Fruit fly (Drosophila melanogaster): ENCODE data around the gene veli.

veli gene

dm6 chr3R:25064907-25065841 lies at the start of gene veli, which contains the start of gene PQBP1:
Gene veli, minus strand, starts transcription at chr3R:25065591.
Gene PQBP1, plus strand, starts transcription at chr3R:25065791.
- TF ChIP-seq noc (tag; optimal IDR thresholded peaks at IDR 0.05) = no peak

- no peak for TF ChIP-seq noc (tag; optimal IDR thresholded peaks at IDR 0.05)
Measured at dm6 chr3R:25112466-25112939, 47.1 kb upstream of the veli start, which contains the start of gene Nepl16. Gene Nepl16, minus strand, starts transcription at chr3R:25112516.

- no peak for TF ChIP-seq noc (tag; optimal IDR thresholded peaks at IDR 0.05)
Measured at dm6 chr3R:25108932-25109331, 43.5 kb upstream of the veli start, which contains the start of gene CG34027. Gene CG34027, minus strand, starts transcription at chr3R:25109032.

dm6 chr3R:25102253-25102652 lies 36.9 kb upstream of the veli start, which contains the start of gene CG45095:
Gene CG45095, plus strand, starts transcription at chr3R:25102553.
- no peak for TF ChIP-seq noc (tag; optimal IDR thresholded peaks at IDR 0.05)

dm6 chr3R:25097486-25097885 lies 32.1 kb upstream of the veli start, which contains the start of the genes CG33095 and CG33096:
Gene CG33095, plus strand, starts transcription at chr3R:25097672.
Gene CG33096, plus strand, starts transcription at chr3R:25097672.
- no peak for TF ChIP-seq noc (tag; optimal IDR thresholded peaks at IDR 0.05)

- TF ChIP-seq noc (tag; optimal IDR thresholded peaks at IDR 0.05) = no peak
Measured at dm6 chr3R:25094639-25095038, 29.2 kb upstream of the veli start, which contains the start of gene fd96Cb. Gene fd96Cb, plus strand, starts transcription at chr3R:25095012.

dm6 chr3R:25082348-25082747 lies 17.0 kb upstream of the veli start, which contains the start of gene fd96Ca:
Gene fd96Ca, plus strand, starts transcription at chr3R:25082684.
- TF ChIP-seq noc (tag; optimal IDR thresholded peaks at IDR 0.05) = no peak

- TF ChIP-seq noc (tag; optimal IDR thresholded peaks at IDR 0.05) = no peak
Measured at dm6 chr3R:25080446-25080845, 15.1 kb upstream of the veli start.

- no peak for TF ChIP-seq noc (tag; optimal IDR thresholded peaks at IDR 0.05)
Measured at dm6 chr3R:25078665-25079064, 13.3 kb upstream of the veli start.

- TF ChIP-seq noc (tag; optimal IDR thresholded peaks at IDR 0.05) = no peak
Measured at dm6 chr3R:25077280-25077820, 12.0 kb upstream of the veli start.

dm6 chr3R:25074558-25074964 lies 9.2 kb upstream of the veli start, which contains the start of the genes shams and CG11920:
Gene shams, minus strand, starts transcription at chr3R:25074607.
Gene CG11920, plus strand, starts transcription at chr3R:25074877.
- TF ChIP-seq noc (tag; optimal IDR thresholded peaks at IDR 0.05) = no peak

dm6 chr3R:25070871-25071270 lies 5.5 kb upstream of the veli start, which contains the start of gene CG11836:
Gene CG11836, plus strand, starts transcription at chr3R:25071126.
- TF ChIP-seq noc (tag; optimal IDR thresholded peaks at IDR 0.05) = no peak

- no peak for TF ChIP-seq noc (tag; optimal IDR thresholded peaks at IDR 0.05)
Measured at dm6 chr3R:25069569-25069968, 4.2 kb upstream of the veli start, which contains the start of the genes Stt3B and CG11839. Gene Stt3B, minus strand, starts transcription at chr3R:25069637. Gene CG11839, plus strand, starts transcription at chr3R:25069927.

- no peak for TF ChIP-seq noc (tag; optimal IDR thresholded peaks at IDR 0.05)
Measured at dm6 chr3R:25066856-25067255, 1.5 kb upstream of the veli start.

dm6 chr3R:25060462-25060861 lies 4.9 kb downstream of the veli start:
- TF ChIP-seq noc (tag; optimal IDR thresholded peaks at IDR 0.05) = no peak

All from whole organism, larva.